Worm (Caenorhabditis elegans): ENCODE data around the gene anmt-3.
A peak's percentile ranks its signal among the peaks of the same experiment; 100 is the strongest.
"Not testable (repeated sequence)": the region's sequence is repeated elsewhere in the genome, so short reads cannot be mapped to it uniquely, and the experiment has no call there.

ce11 chrV:9980731-9981483 is 22.8 kb upstream of the anmt-3 start, which contains the start of the genes ruvb-1 and tofu-1:
- not testable (repeated sequence) for TF ChIP-seq nhr-11, ZK546.5, dmd-4, nhr-25, ceh-82 (tag; optimal IDR thresholded peaks at IDR 0.05)
- TF ChIP-seq F13H6.1 (tag; optimal IDR thresholded peaks at IDR 0.05): peak; percentile 85
- TF ChIP-seq fos-1 (tag; optimal IDR thresholded peaks at IDR 0.05): peak; percentile 26

Data from whole organism, L2 larva.